Fruit fly (Drosophila melanogaster) whole organism, embryonic: ENCODE measurements around the gene Paics.

Experiments used
- Abd-B ChIP-seq: fragments of 200-800 bp; sonication (Bioruptor generic); optimal IDR thresholded peaks from 2 replicates; lab custom pipeline; 2018; ENCODE audit warnings: missing biosample characterization, mild to moderate bottlenecking, missing genetic modification characterization, moderate library complexity
- Antp ChIP-seq: fragments of 200-800 bp; sonication (Bioruptor generic); optimal IDR thresholded peaks from 3 replicates; lab custom pipeline; 2016; ENCODE audit warnings: missing biosample characterization, missing genetic modification characterization
- Blimp-1 ChIP-seq: fragments of 200-800 bp; sonication (Bioruptor generic); optimal IDR thresholded peaks from 3 replicates; lab custom pipeline; 2018; ENCODE audit warnings: missing biosample characterization, missing genetic modification characterization, mild to moderate bottlenecking, moderate library complexity, missing genetic modification reagents
- C15 ChIP-seq: fragments of 200-800 bp; sonication (Bioruptor generic); IDR thresholded peaks from 3 replicates; pipeline ENCODE4 v1.3.6; 2022; ENCODE audit warnings: missing biosample characterization, missing genetic modification characterization
- CG12769 ChIP-seq: fragments of 200-800 bp; sonication (Bioruptor generic); optimal IDR thresholded peaks from 2 replicates; lab custom pipeline; 2019; ENCODE audit warnings: missing biosample characterization, mild to moderate bottlenecking, missing genetic modification characterization, moderate library complexity
- CG13123 ChIP-seq: fragments of 200-800 bp; sonication (Bioruptor generic); optimal IDR thresholded peaks from 2 replicates; lab custom pipeline; 2016; ENCODE audit warnings: missing biosample characterization, missing genetic modification characterization
- CG14014 ChIP-seq: fragments of 200-800 bp; sonication (Bioruptor generic); IDR thresholded peaks from 2 replicates; pipeline ENCODE4 v1.3.6; 2022; ENCODE audit warnings: missing biosample characterization, missing genetic modification characterization
- CG15696 ChIP-seq: fragments of 200-800 bp; sonication (Bioruptor generic); optimal IDR thresholded peaks from 2 replicates; lab custom pipeline; 2019; ENCODE audit warnings: missing biosample characterization, mild to moderate bottlenecking, missing genetic modification characterization, moderate library complexity
- CG2199 ChIP-seq: fragments of 200-800 bp; sonication (Bioruptor generic); IDR thresholded peaks from 3 replicates; pipeline ENCODE4 v1.3.6; 2022; ENCODE audit warnings: missing biosample characterization, missing genetic modification characterization
- CG2875 ChIP-seq: fragments of 200-800 bp; sonication (Bioruptor generic); optimal IDR thresholded peaks from 2 replicates; lab custom pipeline; 2017; ENCODE audit warnings: missing biosample characterization, mild to moderate bottlenecking, missing genetic modification characterization, missing genetic modification reagents
- CG32772 ChIP-seq: fragments of 200-800 bp; sonication (Bioruptor generic); IDR thresholded peaks from 2 replicates; pipeline ENCODE4 v1.3.6; 2022; ENCODE audit warnings: missing biosample characterization, missing genetic modification characterization
- CG5245 ChIP-seq: fragments of 200-800 bp; sonication (Bioruptor generic); optimal IDR thresholded peaks from 3 replicates; lab custom pipeline; 2016; ENCODE audit warnings: missing biosample characterization, missing genetic modification characterization
- CG6689 ChIP-seq: fragments of 200-800 bp; sonication (Bioruptor generic); IDR thresholded peaks from 2 replicates; pipeline ENCODE4 v1.3.6; 2022; ENCODE audit warnings: missing biosample characterization, missing genetic modification characterization
- CG7839 ChIP-seq: fragments of 200-800 bp; sonication (Bioruptor generic); optimal IDR thresholded peaks from 3 replicates; lab custom pipeline; 2018; ENCODE audit warnings: missing biosample characterization, mild to moderate bottlenecking, missing genetic modification characterization, moderate library complexity
- CG7928 ChIP-seq: fragments of 200-800 bp; sonication (Bioruptor generic); optimal IDR thresholded peaks from 2 replicates; lab custom pipeline; 2017; ENCODE audit warnings: missing biosample characterization, mild to moderate bottlenecking, missing genetic modification characterization
- CkIIα-i1 ChIP-seq: fragments of 200-800 bp; sonication (Bioruptor generic); IDR thresholded peaks from 2 replicates; pipeline ENCODE4 v1.3.6; 2022; ENCODE audit warnings: missing biosample characterization, missing genetic modification characterization
- Dbx ChIP-seq: fragments of 200-800 bp; sonication (Bioruptor generic); IDR thresholded peaks from 3 replicates; pipeline ENCODE4 v1.3.6; 2022; ENCODE audit warnings: missing biosample characterization, missing genetic modification characterization
- Dfd ChIP-seq, 2 experiments: fragments of >200 bp; optimal IDR thresholded peaks; 2 replicates each; lab custom pipeline; 2017; ENCODE audit warnings: missing biosample characterization in 2 of 2, missing genetic modification characterization in 2 of 2
- Dp ChIP-seq: fragments of 200-800 bp; sonication (Bioruptor generic); optimal IDR thresholded peaks from 2 replicates; lab custom pipeline; 2018; ENCODE audit warnings: missing biosample characterization, mild to moderate bottlenecking, missing genetic modification characterization, moderate library complexity
- E2f1 ChIP-seq: fragments of 200-800 bp; sonication (Bioruptor generic); IDR thresholded peaks from 2 replicates; pipeline ENCODE4 v1.3.6; 2022; ENCODE audit warnings: missing biosample characterization, missing genetic modification characterization
- Fer2 ChIP-seq: fragments of 200-800 bp; sonication (Bioruptor generic); optimal IDR thresholded peaks from 2 replicates; lab custom pipeline; 2018; ENCODE audit warnings: missing biosample characterization, mild to moderate bottlenecking, missing genetic modification characterization, moderate library complexity
- GATAe ChIP-seq: fragments of 200-800 bp; sonication (Bioruptor generic); conservative IDR thresholded peaks from 2 replicates; pipeline ENCODE4 v1.3.6; 2022; ENCODE audit warnings: missing biosample characterization, missing genetic modification characterization
- Gug ChIP-seq: fragments of 200-800 bp; sonication (Bioruptor generic); IDR thresholded peaks from 4 replicates; pipeline ENCODE4 v1.3.6; 2022; ENCODE audit warnings: missing biosample characterization, missing genetic modification characterization
- HLH54F ChIP-seq: fragments of 200-800 bp; sonication (Bioruptor generic); optimal IDR thresholded peaks from 3 replicates; lab custom pipeline; 2016; ENCODE audit warnings: missing biosample characterization, missing genetic modification characterization
- Hsf ChIP-seq: fragments of 200-800 bp; sonication (Bioruptor generic); optimal IDR thresholded peaks from 3 replicates; lab custom pipeline; 2016; ENCODE audit warnings: missing biosample characterization, missing genetic modification characterization
- Jarid2 ChIP-seq: fragments of 200-800 bp; sonication (Bioruptor generic); optimal IDR thresholded peaks from 3 replicates; lab custom pipeline; 2017; ENCODE audit warnings: mild to moderate bottlenecking, missing biosample characterization, missing genetic modification reagents, missing genetic modification characterization
- Lim3 ChIP-seq: fragments of 200-800 bp; sonication (Bioruptor generic); IDR thresholded peaks from 2 replicates; pipeline ENCODE4 v1.3.6; 2022; ENCODE audit warnings: missing biosample characterization, missing genetic modification characterization
- Ptx1 ChIP-seq: fragments of 200-800 bp; sonication (Bioruptor generic); IDR thresholded peaks from 2 replicates; pipeline ENCODE4 v1.3.6; 2022; ENCODE audit warnings: missing biosample characterization, missing genetic modification characterization
- Rfx ChIP-seq: fragments of 200-800 bp; sonication (Bioruptor generic); IDR thresholded peaks from 2 replicates; pipeline ENCODE4 v1.3.6; 2022; ENCODE audit warnings: missing biosample characterization, missing genetic modification characterization
- Tbp ChIP-seq: fragments of >200 bp; optimal IDR thresholded peaks from 2 replicates; lab custom pipeline; 2018; ENCODE audit warnings: missing biosample characterization, missing genetic modification characterization
- Xbp1 ChIP-seq: fragments of 200-800 bp; sonication (Bioruptor generic); optimal IDR thresholded peaks from 3 replicates; lab custom pipeline; 2016; ENCODE audit warnings: missing biosample characterization, mild to moderate bottlenecking, missing genetic modification characterization
- abd-A ChIP-seq: fragments of 200-800 bp; sonication (Bioruptor generic); optimal IDR thresholded peaks from 3 replicates; lab custom pipeline; 2019; ENCODE audit warnings: missing biosample characterization, mild to moderate bottlenecking, missing genetic modification characterization, moderate library complexity
- ato ChIP-seq: fragments of 200-800 bp; sonication (Bioruptor generic); IDR thresholded peaks from 2 replicates; pipeline ENCODE4 v1.3.6; 2022; ENCODE audit warnings: missing biosample characterization, missing genetic modification characterization; ENCODE audit not compliant: partially characterized antibody
- cas ChIP-seq: fragments of 200-800 bp; sonication (Bioruptor generic); IDR thresholded peaks from 2 replicates; pipeline ENCODE4 v1.3.6; 2022; ENCODE audit warnings: missing biosample characterization, missing genetic modification characterization
- chif ChIP-seq, 2 experiments: fragments of 200-800 bp; sonication (Bioruptor generic); optimal IDR thresholded peaks; 3 replicates each; lab custom pipeline; 2016; ENCODE audit warnings: missing biosample characterization in 2 of 2, missing genetic modification characterization in 2 of 2
- chinmo ChIP-seq: fragments of 200-800 bp; sonication (Bioruptor generic); IDR thresholded peaks from 4 replicates; pipeline ENCODE4 v1.3.6; 2022; ENCODE audit warnings: missing biosample characterization, missing genetic modification characterization; ENCODE audit not compliant: partially characterized antibody
- cwo ChIP-seq: fragments of 200-800 bp; sonication (Bioruptor generic); optimal IDR thresholded peaks from 3 replicates; lab custom pipeline; 2017; ENCODE audit warnings: missing biosample characterization, missing genetic modification characterization, mild to moderate bottlenecking, moderate library complexity, missing genetic modification reagents
- dm ChIP-seq: fragments of 200-800 bp; sonication (Bioruptor generic); optimal IDR thresholded peaks from 3 replicates; lab custom pipeline; 2016; ENCODE audit warnings: missing biosample characterization, missing genetic modification characterization
- exex ChIP-seq: fragments of 200-800 bp; sonication (Bioruptor generic); optimal IDR thresholded peaks from 4 replicates; lab custom pipeline; 2018; ENCODE audit warnings: missing biosample characterization, mild to moderate bottlenecking, missing genetic modification characterization, moderate library complexity
- hbn ChIP-seq: fragments of 200-800 bp; sonication (Bioruptor generic); IDR thresholded peaks from 2 replicates; pipeline ENCODE4 v1.3.6; 2022; ENCODE audit warnings: missing biosample characterization, missing genetic modification characterization; ENCODE audit not compliant: partially characterized antibody
- inv ChIP-seq: fragments of 200-800 bp; sonication (Bioruptor generic); IDR thresholded peaks from 2 replicates; pipeline ENCODE4 v1.3.6; 2022; ENCODE audit warnings: missing biosample characterization, missing genetic modification characterization; ENCODE audit not compliant: partially characterized antibody
- kah ChIP-seq: fragments of 200-800 bp; sonication (Bioruptor generic); optimal IDR thresholded peaks from 2 replicates; lab custom pipeline; 2018; ENCODE audit warnings: missing biosample characterization, mild to moderate bottlenecking, missing genetic modification characterization
- run ChIP-seq: fragments of 200-800 bp; sonication (Bioruptor generic); optimal IDR thresholded peaks from 3 replicates; lab custom pipeline; 2018; ENCODE audit warnings: missing biosample characterization, mild to moderate bottlenecking, missing genetic modification characterization
- scrt ChIP-seq: fragments of 200-800 bp; sonication (Bioruptor generic); optimal IDR thresholded peaks from 2 replicates; lab custom pipeline; 2018; ENCODE audit warnings: missing biosample characterization, mild to moderate bottlenecking, missing genetic modification characterization, moderate library complexity
- so ChIP-seq: fragments of 200-800 bp; sonication (Bioruptor generic); IDR thresholded peaks from 3 replicates; pipeline ENCODE4 v1.3.6; 2022; ENCODE audit warnings: missing biosample characterization, missing genetic modification characterization
- sr ChIP-seq: fragments of 200-800 bp; sonication (Bioruptor generic); IDR thresholded peaks from 3 replicates; pipeline ENCODE4 v1.3.6; 2022; ENCODE audit warnings: missing biosample characterization, missing genetic modification characterization
- stc ChIP-seq: fragments of 200-800 bp; sonication (Bioruptor generic); IDR thresholded peaks from 2 replicates; pipeline ENCODE4 v1.3.6; 2022; ENCODE audit warnings: missing biosample characterization, missing genetic modification characterization
- stwl ChIP-seq: fragments of 200-800 bp; sonication (Bioruptor generic); optimal IDR thresholded peaks from 3 replicates; lab custom pipeline; 2018; ENCODE audit warnings: missing biosample characterization, mild to moderate bottlenecking, missing genetic modification characterization, moderate library complexity
- tup ChIP-seq: fragments of 200-800 bp; sonication (Bioruptor generic); optimal IDR thresholded peaks from 2 replicates; lab custom pipeline; 2016; ENCODE audit warnings: missing biosample characterization, mild to moderate bottlenecking, missing genetic modification characterization, moderate library complexity
- usp ChIP-seq: fragments of >200 bp; optimal IDR thresholded peaks from 2 replicates; lab custom pipeline; 2017; ENCODE audit warnings: missing biosample characterization, missing genetic modification characterization

Gene Paics

DNA sequence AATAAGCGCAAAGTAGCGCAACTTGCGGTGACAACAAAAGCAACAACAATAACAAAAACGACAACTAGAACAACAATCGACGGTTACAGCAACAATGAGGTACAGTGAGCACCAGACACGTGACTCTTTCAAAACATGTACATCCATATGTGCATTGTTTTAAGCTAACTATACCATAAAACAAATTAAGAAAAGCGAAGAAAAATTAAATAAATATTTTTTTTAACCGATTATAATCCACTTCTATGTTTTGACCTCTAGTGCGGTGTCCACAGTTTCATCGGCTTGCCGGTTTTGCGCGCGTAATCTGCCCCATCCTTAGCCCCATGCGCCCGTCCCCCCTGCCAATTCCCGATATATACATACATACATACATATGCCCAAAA lies 6.1 kb downstream of the Paics start (continued):
- TF ChIP-seq C15 (GFP tag; lab: Robert Waterston, UW), result peak; percentile 90
- peak; percentile 80; the same call in 2 of the 3 replicates for TF ChIP-seq CG2199 (GFP tag; lab: Robert Waterston, UW)
- TF ChIP-seq Antp, result peak; percentile 86
- TF ChIP-seq kah (GFP tag; lab: Kevin White, UChicago), result peak; percentile 45
- no peak for TF ChIP-seq inv (GFP tag; lab: Robert Waterston, UW)
- TF ChIP-seq cas (GFP tag; lab: Robert Waterston, UW), result peak; percentile 87
- peak; percentile 97 for TF ChIP-seq E2f1 (GFP tag; lab: Robert Waterston, UW)
- TF ChIP-seq CG6689 (GFP tag; lab: Robert Waterston, UW), result peak; percentile 96
- TF ChIP-seq Dfd (GFP tag; optimal IDR thresholded peaks at IDR 0.05; lab: Kevin White, UChicago), result no peak
- TF ChIP-seq Fer2 (tag; lab: Kevin White, UChicago), result peak; percentile 86
- peak; percentile 74 for TF ChIP-seq dm
- TF ChIP-seq stc (GFP tag; lab: Robert Waterston, UW), result peak; percentile 96
- no peak for TF ChIP-seq usp (GFP tag; lab: Kevin White, UChicago)
- TF ChIP-seq cwo (GFP tag; lab: Kevin White, UChicago), result peak; percentile 83
- peak; percentile 96 for TF ChIP-seq CG32772 (GFP tag; lab: Robert Waterston, UW)
- no peak for TF ChIP-seq ato
- peak; percentile 29 for TF ChIP-seq exex
- no peak for TF ChIP-seq Tbp
- TF ChIP-seq CG2875 (GFP tag; lab: Kevin White, UChicago), result peak; percentile 78
- peak; percentile 97 for TF ChIP-seq Ptx1
- peak; percentile 95 for TF ChIP-seq CG7839
- no peak for TF ChIP-seq stwl (tag; lab: Kevin White, UChicago)
- peak; percentile 82 for TF ChIP-seq scrt
- TF ChIP-seq Blimp-1, result peak; percentile 77
- TF ChIP-seq Hsf, result peak; percentile 89
- TF ChIP-seq Lim3 (GFP tag; lab: Robert Waterston, UW), result peak; percentile 89
- TF ChIP-seq chif (GFP tag; optimal IDR thresholded peaks at IDR 0.05; lab: Kevin White, UChicago), result peak; percentile 69 to 83
- peak; percentile 80 for TF ChIP-seq CG5245 (GFP tag; lab: Kevin White, UChicago)
- peak; percentile 73 for TF ChIP-seq CG13123 (GFP tag; lab: Kevin White, UChicago)
- TF ChIP-seq chinmo (GFP tag; lab: Robert Waterston, UW), result no peak
- peak; percentile 91 for TF ChIP-seq Xbp1 (GFP tag; lab: Kevin White, UChicago)
- peak; percentile 92 for TF ChIP-seq HLH54F (GFP tag; lab: Kevin White, UChicago)
- no peak for TF ChIP-seq Dp (GFP tag; lab: Kevin White, UChicago)
- peak; percentile 73 for TF ChIP-seq tup (GFP tag; lab: Kevin White, UChicago)
- peak; percentile 88 for TF ChIP-seq so (GFP tag; lab: Robert Waterston, UW)

DNA sequence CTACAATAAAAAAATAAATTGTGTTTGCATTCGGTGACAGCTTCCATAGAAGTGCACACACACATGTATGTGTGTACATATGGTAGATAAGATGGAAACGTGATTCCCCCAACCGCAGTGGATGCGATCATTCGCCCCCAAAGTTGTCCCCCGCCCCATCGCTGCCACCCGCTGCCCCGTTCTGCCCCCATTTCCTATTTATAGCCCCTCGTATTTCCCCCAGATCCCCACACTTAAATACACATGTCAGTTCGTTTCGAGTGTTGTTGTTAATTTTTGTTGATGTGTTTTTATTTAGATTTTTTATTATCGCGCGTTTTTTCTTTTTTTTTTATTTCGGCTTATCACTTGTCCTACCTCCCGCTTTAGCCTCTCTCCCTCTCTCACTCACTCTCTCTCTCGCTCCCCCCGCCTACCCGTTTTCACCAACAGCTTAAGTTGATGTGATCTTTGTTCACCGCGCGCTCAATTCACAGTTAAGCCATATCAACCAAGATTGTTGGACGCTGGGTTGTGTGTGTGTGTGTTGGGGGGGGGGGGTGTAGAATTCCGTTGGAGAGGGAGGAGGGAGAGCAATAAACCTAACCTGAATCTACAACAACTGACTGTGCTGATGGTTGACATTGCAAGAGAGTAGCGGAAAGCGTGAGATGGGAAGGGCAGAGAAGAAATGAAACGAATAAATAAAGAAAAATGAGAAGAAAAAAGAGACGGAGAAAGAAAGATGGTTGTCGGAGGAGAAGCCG lies 6.6 kb downstream of the Paics start:
- TF ChIP-seq CG15696 (no peak), CG12769 (tag; lab: Kevin White, UChicago) (peak; percentile 82), CG7928 (GFP tag; lab: Kevin White, UChicago) (no peak), CkIIα-i1 (GFP tag; lab: Robert Waterston, UW) (no peak), run (tag; lab: Kevin White, UChicago) (no peak), CG32772 (GFP tag; lab: Robert Waterston, UW) (peak; percentile 85), Abd-B (GFP tag; lab: Kevin White, UChicago) (peak; percentile 28), Gug (0 out of 4 replicates have a peak, but pooled peaks have one; percentile 3), GATAe (GFP tag; lab: Robert Waterston, UW) (peak; percentile 78), cwo (GFP tag; lab: Kevin White, UChicago) (peak; percentile 90), Rfx (GFP tag; lab: Robert Waterston, UW) (peak; percentile 26; the same call in 1 of the 2 replicates), Jarid2 (GFP tag; lab: Kevin White, UChicago) (no peak), CG14014 (peak; percentile 27; the same call in 1 of the 2 replicates), Dbx (GFP tag; lab: Robert Waterston, UW) (0 out of 3 replicates have a peak, but pooled peaks have one; percentile 17), hbn (GFP tag; lab: Robert Waterston, UW) (no peak), abd-A (peak; percentile 93), sr (GFP tag; lab: Robert Waterston, UW) (peak; percentile 59; the same call in 1 of the 3 replicates)
